ENCODE assay signal across 1 fruit fly cellular context in the genomic region with DNA sequence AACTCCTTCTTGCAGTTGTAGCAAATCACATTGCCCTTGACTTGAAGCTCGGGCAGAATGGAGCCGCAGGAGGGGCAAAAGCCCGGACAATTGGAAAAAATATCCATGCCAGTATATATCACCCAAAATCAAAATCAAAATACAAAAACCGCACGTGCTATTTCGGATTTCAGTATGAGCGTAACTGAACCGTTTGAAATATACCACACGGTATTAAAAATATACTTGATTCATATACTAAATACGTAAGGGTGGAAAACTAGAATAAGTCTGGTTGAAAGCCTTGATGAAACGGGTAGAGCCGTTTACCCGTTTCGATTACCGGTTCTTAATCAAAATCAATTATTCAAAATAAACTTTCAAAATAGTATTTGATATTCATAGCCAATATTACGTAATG.
TF ChIP-seq lines count a peak whose summit lies in the region.

A gene (minus strand): TSS at position 188 of the 400 bp plus-strand sequence.

TF ChIP-seq in whole organism, embryonic, 481 proteins besides CTCF, POLR2A, EP300 and RAD21 (continued from another document and continues in another):
- TF ChIP-seq Chrac-16 (GFP tag; optimal IDR thresholded peaks at IDR 0.05; lab: Kevin White, UChicago): no peak
- no peak for TF ChIP-seq CG31365 (tag; optimal IDR thresholded peaks at IDR 0.05; lab: Kevin White, UChicago)
- TF ChIP-seq Med (GFP tag; lab: Kevin White, UChicago): peak; percentile 68
- no peak for TF ChIP-seq CG12104 (GFP tag; optimal IDR thresholded peaks at IDR 0.05; lab: Kevin White, UChicago)
- no peak for TF ChIP-seq CG17328 (GFP tag; IDR thresholded peaks at IDR 0.05; lab: Robert Waterston, UW)
- no peak for TF ChIP-seq psq (GFP tag; optimal IDR thresholded peaks at IDR 0.05; lab: Kevin White, UChicago)
- no peak for TF ChIP-seq nerfin-2 (GFP tag; IDR thresholded peaks at IDR 0.05; lab: Robert Waterston, UW; ENCODE audit: partially characterized antibody)
- TF ChIP-seq MBD-R2 (GFP tag; IDR thresholded peaks at IDR 0.05; lab: Robert Waterston, UW): peak; percentile 49; the same call in 1 of the 2 replicates
- no peak for TF ChIP-seq ATbp (GFP tag; optimal IDR thresholded peaks at IDR 0.05; lab: Kevin White, UChicago)
- TF ChIP-seq CG17186 (GFP tag; optimal IDR thresholded peaks at IDR 0.05; lab: Kevin White, UChicago): no peak
- no peak for TF ChIP-seq wor (GFP tag; IDR thresholded peaks at IDR 0.05; lab: Robert Waterston, UW)
- TF ChIP-seq prd (optimal IDR thresholded peaks at IDR 0.05; lab: Kevin White, UChicago): no peak
- no peak for TF ChIP-seq prd (GFP tag; IDR thresholded peaks at IDR 0.05; lab: Robert Waterston, UW)
- TF ChIP-seq PHDP (tag; optimal IDR thresholded peaks at IDR 0.05; lab: Kevin White, UChicago): no peak
- TF ChIP-seq vfl (GFP tag; optimal IDR thresholded peaks at IDR 0.05; lab: Kevin White, UChicago): no peak
- no peak for TF ChIP-seq bigmax (GFP tag; optimal IDR thresholded peaks at IDR 0.05; lab: Kevin White, UChicago)
- TF ChIP-seq danr (GFP tag; IDR thresholded peaks at IDR 0.05; lab: Robert Waterston, UW): no peak
- no peak for TF ChIP-seq unc-4 (GFP tag; IDR thresholded peaks at IDR 0.05; lab: Robert Waterston, UW; ENCODE audit: partially characterized antibody)
- TF ChIP-seq CG2875 (GFP tag; optimal IDR thresholded peaks at IDR 0.05; lab: Kevin White, UChicago): no peak
- no peak for TF ChIP-seq scrt (GFP tag; optimal IDR thresholded peaks at IDR 0.05; lab: Kevin White, UChicago)
- no peak for TF ChIP-seq Jarid2 (GFP tag; optimal IDR thresholded peaks at IDR 0.05; lab: Kevin White, UChicago)
- TF ChIP-seq Sry-δ (GFP tag; optimal IDR thresholded peaks at IDR 0.05; lab: Kevin White, UChicago): peak; percentile 22
- TF ChIP-seq odd (GFP tag; optimal IDR thresholded peaks at IDR 0.05; lab: Kevin White, UChicago): no peak
- no peak for TF ChIP-seq CG7987 (GFP tag; optimal IDR thresholded peaks at IDR 0.05; lab: Kevin White, UChicago)
- TF ChIP-seq H2.0 (GFP tag; IDR thresholded peaks at IDR 0.05; lab: Robert Waterston, UW): no peak
- TF ChIP-seq ERR (GFP tag; optimal IDR thresholded peaks at IDR 0.05; lab: Kevin White, UChicago): no peak
- TF ChIP-seq CG8359 (GFP tag; optimal IDR thresholded peaks at IDR 0.05; lab: Kevin White, UChicago; ENCODE audit: borderline replicate concordance): no peak
- no peak for TF ChIP-seq D19A (tag; optimal IDR thresholded peaks at IDR 0.05; lab: Kevin White, UChicago)
- TF ChIP-seq CG1024 (GFP tag; IDR thresholded peaks at IDR 0.05; lab: Robert Waterston, UW): no peak
- no peak for TF ChIP-seq chif (GFP tag; optimal IDR thresholded peaks at IDR 0.05; lab: Kevin White, UChicago)
- no peak for TF ChIP-seq sim (GFP tag; IDR thresholded peaks at IDR 0.05; lab: Robert Waterston, UW)
- no peak for TF ChIP-seq Scr (GFP tag; IDR thresholded peaks at IDR 0.05; lab: Robert Waterston, UW; ENCODE audit: partially characterized antibody)
- TF ChIP-seq Dp (GFP tag; optimal IDR thresholded peaks at IDR 0.05; lab: Kevin White, UChicago): peak; percentile 81
- peak; percentile 24 for TF ChIP-seq CG13624 (GFP tag; optimal IDR thresholded peaks at IDR 0.05; lab: Kevin White, UChicago)
- no peak for TF ChIP-seq pnt (GFP tag; optimal IDR thresholded peaks at IDR 0.05; lab: Kevin White, UChicago)
- TF ChIP-seq sqz (GFP tag; optimal IDR thresholded peaks at IDR 0.05; lab: Kevin White, UChicago): no peak
- TF ChIP-seq tx (GFP tag; optimal IDR thresholded peaks at IDR 0.05; lab: Kevin White, UChicago): no peak
- TF ChIP-seq CG9215 (GFP tag; IDR thresholded peaks at IDR 0.05; lab: Robert Waterston, UW): no peak
- TF ChIP-seq dysf (GFP tag; IDR thresholded peaks at IDR 0.05; lab: Robert Waterston, UW): no peak
- TF ChIP-seq CG17612 (GFP tag; IDR thresholded peaks at IDR 0.05; lab: Robert Waterston, UW): no peak
- TF ChIP-seq esg (GFP tag; conservative IDR thresholded peaks at IDR 0.05; lab: Robert Waterston, UW): no peak
- TF ChIP-seq sd (tag; optimal IDR thresholded peaks at IDR 0.05; lab: Kevin White, UChicago): no peak
- no peak for TF ChIP-seq ro (GFP tag; IDR thresholded peaks at IDR 0.05; lab: Robert Waterston, UW)
- peak; percentile 56 for TF ChIP-seq YL-1 (GFP tag; optimal IDR thresholded peaks at IDR 0.05; lab: Kevin White, UChicago)
- no peak for TF ChIP-seq Poxn (GFP tag; IDR thresholded peaks at IDR 0.05; lab: Robert Waterston, UW)
- TF ChIP-seq HLHmδ (GFP tag; optimal IDR thresholded peaks at IDR 0.05; lab: Kevin White, UChicago): no peak
- no peak for TF ChIP-seq Dref (GFP tag; IDR thresholded peaks at IDR 0.05; lab: Robert Waterston, UW)
- TF ChIP-seq Hr39 (optimal IDR thresholded peaks at IDR 0.05; lab: Kevin White, UChicago): no peak
- no peak for TF ChIP-seq ap (GFP tag; IDR thresholded peaks at IDR 0.05; lab: Robert Waterston, UW)
- TF ChIP-seq H15 (GFP tag; IDR thresholded peaks at IDR 0.05; lab: Robert Waterston, UW): no peak
- TF ChIP-seq Xrp1 (GFP tag; IDR thresholded peaks at IDR 0.05; lab: Robert Waterston, UW): no peak
- TF ChIP-seq pum (GFP tag; optimal IDR thresholded peaks at IDR 0.05; lab: Kevin White, UChicago): no peak
- TF ChIP-seq mld (GFP tag; IDR thresholded peaks at IDR 0.05; lab: Robert Waterston, UW; ENCODE audit: partially characterized antibody): no peak
- TF ChIP-seq run (tag; optimal IDR thresholded peaks at IDR 0.05; lab: Kevin White, UChicago): no peak
- no peak for TF ChIP-seq cato (GFP tag; optimal IDR thresholded peaks at IDR 0.05; lab: Kevin White, UChicago; ENCODE audit: borderline replicate concordance)
- TF ChIP-seq CG6272 (GFP tag; IDR thresholded peaks at IDR 0.05; lab: Robert Waterston, UW): no peak
- TF ChIP-seq CG4404 (GFP tag; IDR thresholded peaks at IDR 0.05; lab: Robert Waterston, UW): no peak
- no peak for TF ChIP-seq CG11723 (GFP tag; optimal IDR thresholded peaks at IDR 0.05; lab: Kevin White, UChicago)
- TF ChIP-seq CG10979 (tag; optimal IDR thresholded peaks at IDR 0.05; lab: Kevin White, UChicago): no peak
- no peak for TF ChIP-seq CG11093 (GFP tag; IDR thresholded peaks at IDR 0.05; lab: Robert Waterston, UW)
- TF ChIP-seq z (GFP tag; IDR thresholded peaks at IDR 0.05; lab: Robert Waterston, UW): no peak
- no peak for TF ChIP-seq h (optimal IDR thresholded peaks at IDR 0.05; lab: Kevin White, UChicago)
- no peak for TF ChIP-seq Ssrp (tag; optimal IDR thresholded peaks at IDR 0.05; lab: Kevin White, UChicago)
- peak; percentile 91 for TF ChIP-seq CG15514 (GFP tag; optimal IDR thresholded peaks at IDR 0.05; lab: Kevin White, UChicago)
- no peak for TF ChIP-seq Nf-YC (tag; optimal IDR thresholded peaks at IDR 0.05; lab: Kevin White, UChicago)
- TF ChIP-seq CG8290 (GFP tag; optimal IDR thresholded peaks at IDR 0.05; lab: Kevin White, UChicago): no peak
- no peak for TF ChIP-seq CG8290 (tag; optimal IDR thresholded peaks at IDR 0.05; lab: Kevin White, UChicago)
- no peak for TF ChIP-seq da (GFP tag; optimal IDR thresholded peaks at IDR 0.05; lab: Kevin White, UChicago)
- no peak for TF ChIP-seq CG34422 (GFP tag; IDR thresholded peaks at IDR 0.05; lab: Robert Waterston, UW)
- TF ChIP-seq lola (GFP tag; optimal IDR thresholded peaks at IDR 0.05; lab: Kevin White, UChicago): no peak
- TF ChIP-seq CG6854 (GFP tag; optimal IDR thresholded peaks at IDR 0.05; lab: Kevin White, UChicago): no peak
- no peak for TF ChIP-seq klu (GFP tag; IDR thresholded peaks at IDR 0.05; lab: Robert Waterston, UW)
- TF ChIP-seq CG3838 (GFP tag; optimal IDR thresholded peaks at IDR 0.05; lab: Kevin White, UChicago): no peak
- TF ChIP-seq CG16863 (GFP tag; optimal IDR thresholded peaks at IDR 0.05; lab: Kevin White, UChicago): no peak
- TF ChIP-seq slp2 (GFP tag; optimal IDR thresholded peaks at IDR 0.05; lab: Kevin White, UChicago): no peak
- no peak for TF ChIP-seq dimm (GFP tag; IDR thresholded peaks at IDR 0.05; lab: Robert Waterston, UW)
- TF ChIP-seq dm (GFP tag; optimal IDR thresholded peaks at IDR 0.05; lab: Kevin White, UChicago): peak; percentile 90
- TF ChIP-seq CG5245 (GFP tag; optimal IDR thresholded peaks at IDR 0.05; lab: Kevin White, UChicago): no peak
- no peak for TF ChIP-seq ssp (GFP tag; IDR thresholded peaks at IDR 0.05; lab: Robert Waterston, UW)
- no peak for TF ChIP-seq hth (optimal IDR thresholded peaks at IDR 0.05; lab: Kevin White, UChicago)
- no peak for TF ChIP-seq vnd (GFP tag; IDR thresholded peaks at IDR 0.05; lab: Robert Waterston, UW; ENCODE audit: partially characterized antibody)
- no peak for TF ChIP-seq eve (GFP tag; optimal IDR thresholded peaks at IDR 0.05; lab: Kevin White, UChicago)
- TF ChIP-seq Abd-B (GFP tag; optimal IDR thresholded peaks at IDR 0.05; lab: Kevin White, UChicago): no peak
- TF ChIP-seq CG7271 (tag; optimal IDR thresholded peaks at IDR 0.05; lab: Kevin White, UChicago): no peak
- TF ChIP-seq CG7839 (tag; optimal IDR thresholded peaks at IDR 0.05; lab: Kevin White, UChicago): no peak
- peak in 1 of 3 experiments; percentile 62 for TF ChIP-seq Stat92E (GFP tag; optimal IDR thresholded peaks at IDR 0.05; lab: Kevin White, UChicago)
- TF ChIP-seq CG18764 (GFP tag; optimal IDR thresholded peaks at IDR 0.05; lab: Kevin White, UChicago): no peak
- TF ChIP-seq corto (GFP tag; optimal IDR thresholded peaks at IDR 0.05; lab: Kevin White, UChicago): no peak
- no peak for TF ChIP-seq toy (GFP tag; IDR thresholded peaks at IDR 0.05; lab: Robert Waterston, UW)
- no peak for TF ChIP-seq CG2120 (GFP tag; optimal IDR thresholded peaks at IDR 0.05; lab: Kevin White, UChicago)
- TF ChIP-seq ase (GFP tag; IDR thresholded peaks at IDR 0.05; lab: Robert Waterston, UW): no peak
- no peak for TF ChIP-seq CG6254 (GFP tag; optimal IDR thresholded peaks at IDR 0.05; lab: Kevin White, UChicago)
- TF ChIP-seq CG12299 (tag; optimal IDR thresholded peaks at IDR 0.05; lab: Kevin White, UChicago): no peak
- no peak for TF ChIP-seq jing (GFP tag; optimal IDR thresholded peaks at IDR 0.05; lab: Kevin White, UChicago)
- no peak for TF ChIP-seq CG18262 (tag; optimal IDR thresholded peaks at IDR 0.05; lab: Kevin White, UChicago)
- no peak for TF ChIP-seq CG15479 (GFP tag; optimal IDR thresholded peaks at IDR 0.05; lab: Kevin White, UChicago)
- TF ChIP-seq Lim3 (GFP tag; IDR thresholded peaks at IDR 0.05; lab: Robert Waterston, UW): no peak
- no peak for TF ChIP-seq Bdp1 (GFP tag; optimal IDR thresholded peaks at IDR 0.05; lab: Kevin White, UChicago)
- TF ChIP-seq knrl (GFP tag; IDR thresholded peaks at IDR 0.05; lab: Robert Waterston, UW; ENCODE audit: partially characterized antibody): peak; percentile 8; the same call in 1 of the 3 replicates
- peak; percentile 91 for TF ChIP-seq cwo (GFP tag; optimal IDR thresholded peaks at IDR 0.05; lab: Kevin White, UChicago)
- TF ChIP-seq pita (GFP tag; optimal IDR thresholded peaks at IDR 0.05; lab: Kevin White, UChicago): peak; percentile 84
- no peak for TF ChIP-seq sisA (GFP tag; IDR thresholded peaks at IDR 0.05; lab: Robert Waterston, UW)
- TF ChIP-seq CG3281 (GFP tag; optimal IDR thresholded peaks at IDR 0.05; lab: Kevin White, UChicago): no peak
- no peak for TF ChIP-seq unpg (GFP tag; optimal IDR thresholded peaks at IDR 0.05; lab: Kevin White, UChicago)
- no peak for TF ChIP-seq CG10462 (GFP tag; optimal IDR thresholded peaks at IDR 0.05; lab: Kevin White, UChicago)
- TF ChIP-seq Mrtf (GFP tag; IDR thresholded peaks at IDR 0.05; lab: Robert Waterston, UW): no peak
- TF ChIP-seq trh (GFP tag; optimal IDR thresholded peaks at IDR 0.05; lab: Kevin White, UChicago): no peak
- peak; percentile 69 for TF ChIP-seq trem (tag; optimal IDR thresholded peaks at IDR 0.05; lab: Kevin White, UChicago)
- TF ChIP-seq CG17385 (GFP tag; optimal IDR thresholded peaks at IDR 0.05; lab: Kevin White, UChicago): no peak
- TF ChIP-seq btn (GFP tag; optimal IDR thresholded peaks at IDR 0.05; lab: Kevin White, UChicago): no peak
- TF ChIP-seq bcd (GFP tag; optimal IDR thresholded peaks at IDR 0.05; lab: Kevin White, UChicago): no peak
- no peak for TF ChIP-seq CG14860 (GFP tag; IDR thresholded peaks at IDR 0.05; lab: Robert Waterston, UW; ENCODE audit: partially characterized antibody)
- no peak for TF ChIP-seq CG4282 (GFP tag; optimal IDR thresholded peaks at IDR 0.05; lab: Kevin White, UChicago)
- TF ChIP-seq HmgD (GFP tag; optimal IDR thresholded peaks at IDR 0.05; lab: Kevin White, UChicago): no peak
- no peak for TF ChIP-seq CG9437 (GFP tag; optimal IDR thresholded peaks at IDR 0.05; lab: Kevin White, UChicago)
- TF ChIP-seq CG9876 (GFP tag; optimal IDR thresholded peaks at IDR 0.05; lab: Kevin White, UChicago): no peak
- TF ChIP-seq CG12659 (GFP tag; optimal IDR thresholded peaks at IDR 0.05; lab: Kevin White, UChicago): peak; percentile 37
- TF ChIP-seq Fer2 (tag; optimal IDR thresholded peaks at IDR 0.05; lab: Kevin White, UChicago): no peak
- TF ChIP-seq HmgZ (tag; optimal IDR thresholded peaks at IDR 0.05; lab: Kevin White, UChicago): peak; percentile 44
- TF ChIP-seq pfk (GFP tag; optimal IDR thresholded peaks at IDR 0.05; lab: Kevin White, UChicago): no peak
- TF ChIP-seq gsb-n (tag; optimal IDR thresholded peaks at IDR 0.05; lab: Kevin White, UChicago): no peak
- no peak for TF ChIP-seq CG10565 (GFP tag; optimal IDR thresholded peaks at IDR 0.05; lab: Kevin White, UChicago)
- TF ChIP-seq sens-2 (GFP tag; IDR thresholded peaks at IDR 0.05; lab: Robert Waterston, UW): no peak
- no peak for TF ChIP-seq Gsc (GFP tag; IDR thresholded peaks at IDR 0.05; lab: Robert Waterston, UW)
- TF ChIP-seq CG18599 (GFP tag; optimal IDR thresholded peaks at IDR 0.05; lab: Kevin White, UChicago): no peak
- TF ChIP-seq tio (GFP tag; optimal IDR thresholded peaks at IDR 0.05; lab: Kevin White, UChicago): no peak
- no peak for TF ChIP-seq NFAT (GFP tag; IDR thresholded peaks at IDR 0.05; lab: Robert Waterston, UW)
- TF ChIP-seq wek (GFP tag; optimal IDR thresholded peaks at IDR 0.05; lab: Kevin White, UChicago): no peak
- TF ChIP-seq Lhr (GFP tag; optimal IDR thresholded peaks at IDR 0.05; lab: Kevin White, UChicago): peak; percentile 70
- no peak for TF ChIP-seq BtbVII (GFP tag; optimal IDR thresholded peaks at IDR 0.05; lab: Kevin White, UChicago)
- no peak for TF ChIP-seq CG8281 (tag; optimal IDR thresholded peaks at IDR 0.05; lab: Kevin White, UChicago)
- TF ChIP-seq CG11504 (tag; optimal IDR thresholded peaks at IDR 0.05; lab: Kevin White, UChicago): peak; percentile 75
- no peak for TF ChIP-seq Rfx (GFP tag; IDR thresholded peaks at IDR 0.05; lab: Robert Waterston, UW)
- TF ChIP-seq croc (GFP tag; conservative IDR thresholded peaks at IDR 0.05; lab: Robert Waterston, UW): no peak
- no peak for TF ChIP-seq gem (tag; optimal IDR thresholded peaks at IDR 0.05; lab: Kevin White, UChicago)
